Worm (Caenorhabditis elegans) whole organism, mixed stage, embryonic: ENCODE data around the gene lin-24.
"Not testable (repeated sequence)": the region's sequence is repeated elsewhere in the genome, so short reads cannot be mapped to it uniquely, and the experiment has no call there.

Experiments used
- hlh-1 ChIP-seq: fragments of 150-350 bp; optimal IDR thresholded peaks from 2 replicates; lab custom pipeline; 2014; ENCODE audit warnings: missing biosample characterization, missing genetic modification reagents, missing genetic modification characterization
- mab-5 ChIP-seq: fragments of 150-350 bp; optimal IDR thresholded peaks from 2 replicates; lab custom pipeline; 2014; ENCODE audit warnings: missing biosample characterization, missing genetic modification characterization
- mls-2 ChIP-seq: sonication (generic microtip); optimal IDR thresholded peaks from 2 replicates; lab custom pipeline; 2016; ENCODE audit warnings: mild to moderate bottlenecking, missing genetic modification characterization, moderate library complexity, missing compliant biosample characterization
- zip-8 ChIP-seq: fragments of 150-350 bp; optimal IDR thresholded peaks from 2 replicates; lab custom pipeline; 2014; ENCODE audit warnings: missing biosample characterization, missing genetic modification characterization

lin-24 gene

ce11 chrIV:12167944-12168343, 38.6 kb downstream of the lin-24 start, which contains the start of gene F20B10.3:
Gene F20B10.3, plus strand, starts transcription at chrIV:12168244.
- no peak for TF ChIP-seq hlh-1 (tag; lab: Kevin White, UChicago)

ce11 chrIV:12178235-12178634, 48.9 kb downstream of the lin-24 start, which contains the start of gene nlr-1:
Gene nlr-1, minus strand, starts transcription at chrIV:12178335.
- not testable (repeated sequence) for TF ChIP-seq mab-5 (tag; lab: Kevin White, UChicago); zip-8; mls-2 (tag; lab: Kevin White, UChicago)
